Fruit fly (Drosophila melanogaster): ENCODE results near the gene CG11755.

The CG11755 gene

dm6 chr3R:8668024-8668856 is 8.5 kb upstream of the CG11755 start (continued):
- peak; percentile 42 for TF ChIP-seq sd (tag; optimal IDR thresholded peaks at IDR 0.05)
- TF ChIP-seq CG11504 (tag; optimal IDR thresholded peaks at IDR 0.05): peak; percentile 7
- TF ChIP-seq Atf3 (GFP tag; optimal IDR thresholded peaks at IDR 0.05): no peak
- TF ChIP-seq dmrt99B (tag; optimal IDR thresholded peaks at IDR 0.05): no peak
- no peak for TF ChIP-seq NK7.1 (GFP tag; optimal IDR thresholded peaks at IDR 0.05)
- peak; percentile 40 for TF ChIP-seq sug (tag; optimal IDR thresholded peaks at IDR 0.05)
- no peak for TF ChIP-seq CG4617 (GFP tag; optimal IDR thresholded peaks at IDR 0.05; ENCODE audit: borderline replicate concordance)
- TF ChIP-seq Blimp-1 (GFP tag; optimal IDR thresholded peaks at IDR 0.05): no peak
- TF ChIP-seq gro (GFP tag; optimal IDR thresholded peaks at IDR 0.05): peak; percentile 17
- TF ChIP-seq hbn (GFP tag; IDR thresholded peaks at IDR 0.05; ENCODE audit: partially characterized antibody): peak; percentile 37; the same call in 1 of the 2 replicates
- TF ChIP-seq pum (GFP tag; optimal IDR thresholded peaks at IDR 0.05): no peak
- TF ChIP-seq croc (GFP tag; conservative IDR thresholded peaks at IDR 0.05): no peak
- peak; percentile 52 for TF ChIP-seq D19A (tag; optimal IDR thresholded peaks at IDR 0.05)
- TF ChIP-seq Dll (GFP tag; IDR thresholded peaks at IDR 0.05; ENCODE audit: partially characterized antibody): 0 out of 4 replicates have a peak, but pooled peaks have one; percentile 36

dm6 chr3R:8669029-8669707 is 7.5 kb upstream of the CG11755 start:
- TF ChIP-seq Scr (GFP tag; IDR thresholded peaks at IDR 0.05; ENCODE audit: partially characterized antibody) (peak; percentile 61), CkIIα-i1 (GFP tag; IDR thresholded peaks at IDR 0.05) (0 out of 2 replicates have a peak, but pooled peaks have one; percentile 61), HLH4C (GFP tag; IDR thresholded peaks at IDR 0.05; ENCODE audit: partially characterized antibody) (peak; percentile 60; the same call in 2 of the 3 replicates), chinmo (GFP tag; IDR thresholded peaks at IDR 0.05; ENCODE audit: partially characterized antibody) (0 out of 4 replicates have a peak, but pooled peaks have one; percentile 77), ci (GFP tag; IDR thresholded peaks at IDR 0.05) (peak; percentile 99), Elba2 (GFP tag; optimal IDR thresholded peaks at IDR 0.05) (peak; percentile 65), CG32772 (GFP tag; IDR thresholded peaks at IDR 0.05) (peak; percentile 93), CG11085 (GFP tag; IDR thresholded peaks at IDR 0.05) (peak; percentile 88), dan (GFP tag; IDR thresholded peaks at IDR 0.05) (peak; percentile 87), Lpt (GFP tag; optimal IDR thresholded peaks at IDR 0.05) (no peak), gcm (GFP tag; optimal IDR thresholded peaks at IDR 0.05) (peak; percentile 99), stwl (tag; optimal IDR thresholded peaks at IDR 0.05) (peak; percentile 80), row (GFP tag; IDR thresholded peaks at IDR 0.05) (peak; percentile 97), CG15269 (tag; optimal IDR thresholded peaks at IDR 0.05) (peak; percentile 98), CG31365 (tag; optimal IDR thresholded peaks at IDR 0.05) (peak; percentile 92), CG12744 (GFP tag; optimal IDR thresholded peaks at IDR 0.05) (peak; percentile 97), sens-2 (GFP tag; IDR thresholded peaks at IDR 0.05) (peak; percentile 94), CG9437 (GFP tag; optimal IDR thresholded peaks at IDR 0.05) (peak; percentile 91), Dll (GFP tag; IDR thresholded peaks at IDR 0.05; ENCODE audit: partially characterized antibody) (peak; percentile 72; the same call in 2 of the 4 replicates), nau (GFP tag; optimal IDR thresholded peaks at IDR 0.05) (peak; percentile 98), Pdp1 (GFP tag; optimal IDR thresholded peaks at IDR 0.05) (peak; percentile 94 to 97), Dip3 (GFP tag; optimal IDR thresholded peaks at IDR 0.05) (peak; percentile 97), ash1 (GFP tag; optimal IDR thresholded peaks at IDR 0.05) (peak; percentile 95), Poxn (GFP tag; IDR thresholded peaks at IDR 0.05) (peak; percentile 68), CG15479 (GFP tag; optimal IDR thresholded peaks at IDR 0.05) (peak; percentile 55), Kr (GFP tag; optimal IDR thresholded peaks at IDR 0.05) (peak; percentile 99), CG10543 (GFP tag; optimal IDR thresholded peaks at IDR 0.05) (peak; percentile 98), CG4424 (GFP tag; optimal IDR thresholded peaks at IDR 0.05) (peak; percentile 98), croc (GFP tag; conservative IDR thresholded peaks at IDR 0.05) (peak; percentile 90), Adf1 (GFP tag; IDR thresholded peaks at IDR 0.05) (peak; percentile 82), CG18619 (GFP tag; optimal IDR thresholded peaks at IDR 0.05) (peak; percentile 97), Nf-YC (tag; optimal IDR thresholded peaks at IDR 0.05) (peak; percentile 90), mirr (GFP tag; optimal IDR thresholded peaks at IDR 0.05) (peak; percentile 94)

All from whole organism, embryonic.